Worm (Caenorhabditis elegans) whole organism, L4 larva: Measurements from ENCODE around the gene ttr-39.

Experiments
- aly-2 ChIP-seq: sonication (generic microtip); optimal IDR thresholded peaks from 2 replicates; lab custom pipeline; 2018; ENCODE audit warnings: missing biosample characterization, missing genetic modification characterization
- lsy-2 ChIP-seq, 2 experiments: fragments of 150-350 bp in 1 of 2; sonication (generic microtip) in 1 of 2; optimal IDR thresholded peaks; 2 replicates each; lab custom pipeline; 2014 to 2017; ENCODE audit warnings: missing biosample characterization in 2 of 2, missing genetic modification characterization in 2 of 2
- skn-1 ChIP-seq: fragments of 150-350 bp; optimal IDR thresholded peaks from 2 replicates; lab custom pipeline; 2014; ENCODE audit warnings: missing biosample characterization, missing genetic modification characterization

DNA sequence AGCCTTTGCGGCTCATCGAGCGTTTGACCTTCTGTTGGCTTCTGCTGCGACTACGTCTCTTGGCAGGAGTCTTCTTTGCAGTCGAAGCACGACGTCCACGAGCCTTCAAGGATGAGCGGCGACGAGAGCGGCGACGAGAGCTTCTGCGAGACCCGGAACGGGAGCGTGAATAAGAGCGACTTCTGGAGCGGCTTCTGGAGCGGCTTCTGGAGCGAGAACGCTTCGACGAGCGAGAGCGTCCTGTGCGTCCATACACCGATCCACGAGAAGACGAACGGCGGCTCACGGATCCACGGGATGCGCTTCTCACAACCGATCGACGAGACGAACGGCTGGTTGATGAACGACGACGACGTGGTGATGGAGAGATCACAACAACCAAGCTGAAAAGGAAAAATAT, 21.2 kb upstream of the ttr-39 start:
- TF ChIP-seq aly-2 (no peak), lsy-2 (tag; optimal IDR thresholded peaks at IDR 0.05; lab: Kevin White, UChicago) (no peak), skn-1 (no peak)
